Fruit fly (Drosophila melanogaster): ENCODE data around the gene CG9626.

dm6 chr3R:8343251-8343744, 42.5 kb upstream of the CG9626 start, which contains the start of the genes PNKP and COX7AL:
- TF ChIP-seq CG8478 (optimal IDR thresholded peaks at IDR 0.05) (no peak), pan (optimal IDR thresholded peaks at IDR 0.05) (no peak), Dll (optimal IDR thresholded peaks at IDR 0.05) (no peak), usp (GFP tag; optimal IDR thresholded peaks at IDR 0.05) (no peak), psq (optimal IDR thresholded peaks at IDR 0.05) (no peak), EcR (GFP tag; optimal IDR thresholded peaks at IDR 0.05) (no peak)

Data from whole organism.